Worm (Caenorhabditis elegans): Measurements from ENCODE around the gene C56E10.3.
A peak's percentile ranks its signal among the peaks of the same experiment; 100 is the strongest.

C56E10.3 gene

ce11 chrX:6606991-6607390 lies 38.5 kb upstream of the C56E10.3 start, which contains the start of gene cpr-6:
Gene cpr-6 (plus strand): TSS chrX:6607207.
- TF ChIP-seq elt-2 (tag; optimal IDR thresholded peaks at IDR 0.05): peak; percentile 93
- peak; percentile 88 for TF ChIP-seq pqm-1 (tag; optimal IDR thresholded peaks at IDR 0.05)
- peak; percentile 21 for TF ChIP-seq pha-4 (tag; optimal IDR thresholded peaks at IDR 0.05)
- no peak for TF ChIP-seq fos-1 (tag; optimal IDR thresholded peaks at IDR 0.05)

- TF ChIP-seq hmg-11 (tag; optimal IDR thresholded peaks at IDR 0.05): no peak
- TF ChIP-seq nhr-25 (tag; optimal IDR thresholded peaks at IDR 0.05): no peak
- no peak for TF ChIP-seq nhr-67 (tag; optimal IDR thresholded peaks at IDR 0.05)
- TF ChIP-seq unc-39 (tag; optimal IDR thresholded peaks at IDR 0.05): no peak
- TF ChIP-seq elt-3 (tag; optimal IDR thresholded peaks at IDR 0.05): no peak
- TF ChIP-seq daf-12 (tag; optimal IDR thresholded peaks at IDR 0.05): no peak
- TF ChIP-seq pha-4 (tag; optimal IDR thresholded peaks at IDR 0.05): peak; percentile 10
- TF ChIP-seq elt-2 (tag; optimal IDR thresholded peaks at IDR 0.05): peak; percentile 79
- TF ChIP-seq elt-1 (tag; optimal IDR thresholded peaks at IDR 0.05): no peak
- TF ChIP-seq egl-5 (tag; optimal IDR thresholded peaks at IDR 0.05): no peak
- no peak for TF ChIP-seq fkh-10 (GFP tag; optimal IDR thresholded peaks at IDR 0.05)
- TF ChIP-seq ceh-9 (tag; optimal IDR thresholded peaks at IDR 0.05): no peak
- no peak for TF ChIP-seq nfya-1 (tag; optimal IDR thresholded peaks at IDR 0.05; ENCODE audit: insufficient read depth)
- no peak for TF ChIP-seq nhr-23 (tag; optimal IDR thresholded peaks at IDR 0.05)
- TF ChIP-seq zag-1 (tag; optimal IDR thresholded peaks at IDR 0.05): no peak
- TF ChIP-seq R02D3.7 (tag; optimal IDR thresholded peaks at IDR 0.05): no peak
- no peak for TF ChIP-seq mdl-1 (tag; optimal IDR thresholded peaks at IDR 0.05)
- TF ChIP-seq mml-1 (tag; optimal IDR thresholded peaks at IDR 0.05): no peak
- no peak for TF ChIP-seq skn-1 (tag; optimal IDR thresholded peaks at IDR 0.05)
- TF ChIP-seq nhr-237 (tag; optimal IDR thresholded peaks at IDR 0.05): no peak
- TF ChIP-seq pqm-1 (tag; optimal IDR thresholded peaks at IDR 0.05): peak; percentile 69
- no peak for TF ChIP-seq nhr-12 (tag; optimal IDR thresholded peaks at IDR 0.05)
- TF ChIP-seq fos-1 (tag; optimal IDR thresholded peaks at IDR 0.05): no peak
- no peak for TF ChIP-seq egl-27 (tag; optimal IDR thresholded peaks at IDR 0.05)
- no peak for TF ChIP-seq ZK546.5 (tag; optimal IDR thresholded peaks at IDR 0.05)
These were observed 37.9 kb upstream of the C56E10.3 start for ce11 chrX:6607599-6607998.

- TF ChIP-seq ztf-4 (tag; optimal IDR thresholded peaks at IDR 0.05) (no peak), egl-27 (tag; optimal IDR thresholded peaks at IDR 0.05) (no peak), nhr-237 (tag; optimal IDR thresholded peaks at IDR 0.05) (no peak), daf-12 (tag; optimal IDR thresholded peaks at IDR 0.05) (no peak), ceh-28 (tag; optimal IDR thresholded peaks at IDR 0.05) (peak; percentile 3)
These were observed 36.2 kb upstream of the C56E10.3 start for ce11 chrX:6609251-6609650.

ce11 chrX:6609717-6610116 lies 35.7 kb upstream of the C56E10.3 start, which contains the start of gene C25B8.8:
Gene C25B8.8 (plus strand): TSS chrX:6610017.
- TF ChIP-seq unc-62 (GFP tag; optimal IDR thresholded peaks at IDR 0.05) (no peak), fkh-2 (tag; optimal IDR thresholded peaks at IDR 0.05) (no peak), pha-4 (tag; optimal IDR thresholded peaks at IDR 0.05) (no peak), aly-2 (tag; optimal IDR thresholded peaks at IDR 0.05) (no peak), elt-3 (tag; optimal IDR thresholded peaks at IDR 0.05) (no peak), nhr-11 (tag; optimal IDR thresholded peaks at IDR 0.05) (no peak), hmg-11 (tag; optimal IDR thresholded peaks at IDR 0.05) (no peak), nhr-76 (tag; optimal IDR thresholded peaks at IDR 0.05) (no peak), nhr-25 (tag; optimal IDR thresholded peaks at IDR 0.05) (no peak), ztf-4 (tag; optimal IDR thresholded peaks at IDR 0.05) (no peak), ztf-11 (tag; optimal IDR thresholded peaks at IDR 0.05) (no peak), nhr-43 (tag; optimal IDR thresholded peaks at IDR 0.05; ENCODE audit: poor library complexity, severe bottlenecking) (no peak), ceh-16 (tag; optimal IDR thresholded peaks at IDR 0.05) (no peak), ama-1 (optimal IDR thresholded peaks at IDR 0.05) (no peak), snpc-4 (tag; optimal IDR thresholded peaks at IDR 0.05) (no peak), lin-15B (tag; optimal IDR thresholded peaks at IDR 0.05) (no peak), nhr-67 (tag; optimal IDR thresholded peaks at IDR 0.05) (no peak)
